Worm (Caenorhabditis elegans): ENCODE data around the gene Y48G9A.9.

Gene Y48G9A.9

DNA sequence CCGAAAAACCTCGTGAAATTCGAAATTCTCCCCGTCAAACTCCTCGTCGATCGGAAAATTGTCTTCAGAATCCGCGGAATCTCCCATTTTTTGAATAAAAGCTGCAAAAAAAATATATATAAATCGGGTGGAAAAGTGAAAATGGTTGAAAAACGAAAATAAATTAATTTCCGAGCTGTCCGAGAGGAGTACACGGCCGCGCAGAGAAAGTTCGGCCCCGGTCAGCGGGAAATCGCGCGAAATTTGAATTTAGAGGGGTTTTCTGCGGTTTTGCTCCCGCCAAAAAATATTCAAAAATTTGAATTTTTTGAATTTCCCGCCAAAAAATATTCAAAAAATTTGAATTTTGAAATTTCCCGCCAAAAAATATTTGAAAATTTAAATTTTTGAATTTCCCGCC, 24.3 kb downstream of the Y48G9A.9 start, which contains the start of gene Y48G9A.11:
Y48G9A.11 (minus strand) TSS at position 101 of the 400 bp plus-strand sequence.
- TF ChIP-seq lin-11 (tag; optimal IDR thresholded peaks at IDR 0.05), result no peak
- TF ChIP-seq F13H6.1 (tag; optimal IDR thresholded peaks at IDR 0.05), result no peak
- no peak for TF ChIP-seq pha-2 (tag; optimal IDR thresholded peaks at IDR 0.05)
- no peak for TF ChIP-seq ceh-34 (tag; optimal IDR thresholded peaks at IDR 0.05)
- no peak for TF ChIP-seq ceh-9 (tag; optimal IDR thresholded peaks at IDR 0.05)
- TF ChIP-seq dmd-4 (tag; optimal IDR thresholded peaks at IDR 0.05; ENCODE audit: borderline replicate concordance), result no peak

- TF ChIP-seq unc-55 (GFP tag; optimal IDR thresholded peaks at IDR 0.05) (no peak), ceh-22 (tag; optimal IDR thresholded peaks at IDR 0.05) (no peak), ceh-2 (tag; optimal IDR thresholded peaks at IDR 0.05) (no peak), C38D4.7 (GFP tag; optimal IDR thresholded peaks at IDR 0.05) (no peak), ets-4 (tag; optimal IDR thresholded peaks at IDR 0.05) (no peak), ceh-9 (tag; optimal IDR thresholded peaks at IDR 0.05) (no peak), syd-9 (tag; optimal IDR thresholded peaks at IDR 0.05) (no peak)
These were observed 25.0 kb downstream of the Y48G9A.9 start, which contains the start of gene Y48G9A.6 for ce11 chrIII:2117541-2117940. TSS of gene Y48G9A.6 (plus strand) at chrIII:2117841.

DNA sequence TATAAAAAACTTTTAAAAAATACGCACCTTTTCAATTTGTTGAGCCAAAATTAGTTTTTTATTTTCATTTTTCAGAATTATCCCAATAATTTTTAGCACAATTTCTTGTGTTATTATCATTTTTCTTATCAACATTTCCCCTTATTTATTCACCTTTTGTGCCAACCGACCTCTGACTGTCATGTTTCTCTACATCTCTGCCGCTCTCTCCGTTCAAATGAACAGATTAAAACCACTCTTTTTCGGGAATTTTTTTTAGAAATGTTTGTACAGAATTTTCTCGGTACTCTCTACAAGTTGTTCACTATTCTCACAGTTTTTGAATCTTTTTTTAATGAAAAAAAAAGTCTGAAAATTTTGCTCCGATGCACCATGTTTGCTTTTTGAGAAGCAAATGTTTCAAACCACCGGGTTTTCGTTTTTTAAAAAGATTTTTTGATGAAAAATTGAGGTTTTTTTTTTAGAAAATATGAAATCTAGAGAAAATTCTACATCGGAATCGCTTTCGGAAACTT, 31.2 kb downstream of the Y48G9A.9 start, which contains the start of gene frl-1:
frl-1 (plus strand) TSS at position 465 of the 515 bp plus-strand sequence.
- TF ChIP-seq rnt-1 (tag; optimal IDR thresholded peaks at IDR 0.05), result no peak
- peak; percentile 10 for TF ChIP-seq elt-2 (tag; optimal IDR thresholded peaks at IDR 0.05)

DNA sequence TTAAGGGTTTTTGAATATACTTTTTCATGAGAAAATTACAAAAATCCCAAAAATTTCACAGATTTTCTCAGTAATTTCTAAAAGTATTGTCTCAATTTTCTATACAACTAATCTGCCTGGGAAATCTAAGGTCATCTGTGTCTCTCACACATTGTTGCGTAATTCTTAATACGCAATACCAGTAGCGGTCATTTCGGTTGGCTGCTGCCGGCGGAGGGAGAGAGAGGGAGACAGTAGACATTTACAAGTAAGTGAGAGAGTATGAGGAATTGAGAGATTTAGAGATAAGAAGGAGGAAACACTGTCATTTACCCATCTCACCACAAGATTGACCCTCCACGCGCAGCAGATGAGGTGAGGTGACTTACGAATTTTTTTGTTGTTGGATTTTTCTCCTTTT, 33.4 kb downstream of the Y48G9A.9 start:
- TF ChIP-seq elt-4 (tag; optimal IDR thresholded peaks at IDR 0.05), result no peak
- no peak for TF ChIP-seq lin-11 (tag; optimal IDR thresholded peaks at IDR 0.05)
- no peak for TF ChIP-seq ztf-16 (tag; optimal IDR thresholded peaks at IDR 0.05)
- TF ChIP-seq ahr-1 (tag; optimal IDR thresholded peaks at IDR 0.05), result no peak
- TF ChIP-seq fkh-6 (tag; optimal IDR thresholded peaks at IDR 0.05), result no peak
- no peak for TF ChIP-seq pat-9 (tag; optimal IDR thresholded peaks at IDR 0.05)
- no peak for TF ChIP-seq pha-4 (tag; optimal IDR thresholded peaks at IDR 0.05)
- no peak for TF ChIP-seq ceh-6 (GFP tag; optimal IDR thresholded peaks at IDR 0.05)
- peak; percentile 66 for TF ChIP-seq ceh-31 (tag; optimal IDR thresholded peaks at IDR 0.05)
- TF ChIP-seq ceh-22 (tag; optimal IDR thresholded peaks at IDR 0.05), result no peak
- TF ChIP-seq hlh-13 (GFP tag; optimal IDR thresholded peaks at IDR 0.05), result no peak
- TF ChIP-seq F13H6.1 (tag; optimal IDR thresholded peaks at IDR 0.05), result no peak
- TF ChIP-seq ceh-18 (tag; optimal IDR thresholded peaks at IDR 0.05), result no peak
- no peak for TF ChIP-seq nhr-232 (tag; optimal IDR thresholded peaks at IDR 0.05)
- no peak for TF ChIP-seq T23F11.4 (GFP tag; optimal IDR thresholded peaks at IDR 0.05)
- no peak for TF ChIP-seq gmeb-2 (tag; optimal IDR thresholded peaks at IDR 0.05)
- no peak for TF ChIP-seq odd-2 (tag; optimal IDR thresholded peaks at IDR 0.05)
- TF ChIP-seq C08G9.2 (tag; optimal IDR thresholded peaks at IDR 0.05), result no peak
- no peak for TF ChIP-seq fkh-10 (GFP tag; optimal IDR thresholded peaks at IDR 0.05)
- TF ChIP-seq ama-1 (optimal IDR thresholded peaks at IDR 0.05), result no peak
- no peak for TF ChIP-seq ceh-19 (GFP tag; optimal IDR thresholded peaks at IDR 0.05)
- TF ChIP-seq rnt-1 (tag; optimal IDR thresholded peaks at IDR 0.05), result peak; percentile 30
- TF ChIP-seq unc-55 (GFP tag; optimal IDR thresholded peaks at IDR 0.05), result peak; percentile 81
- no peak for TF ChIP-seq zip-5 (tag; optimal IDR thresholded peaks at IDR 0.05)
- TF ChIP-seq K02D7.2 (tag; optimal IDR thresholded peaks at IDR 0.05), result no peak
- TF ChIP-seq ceh-45 (GFP tag; IDR thresholded peaks at IDR 0.05), result no peak
- TF ChIP-seq hlh-15 (tag; optimal IDR thresholded peaks at IDR 0.05), result no peak
- peak; percentile 49 for TF ChIP-seq tbx-2 (tag; optimal IDR thresholded peaks at IDR 0.05)
- no peak for TF ChIP-seq npax-4 (tag; optimal IDR thresholded peaks at IDR 0.05)
- TF ChIP-seq pqm-1 (tag; optimal IDR thresholded peaks at IDR 0.05), result no peak
- TF ChIP-seq eyg-1 (tag; optimal IDR thresholded peaks at IDR 0.05), result no peak
- TF ChIP-seq hlh-30 (tag; optimal IDR thresholded peaks at IDR 0.05; ENCODE audit: insufficient read depth), result peak; percentile 50
- TF ChIP-seq ref-2 (tag; optimal IDR thresholded peaks at IDR 0.05), result peak; percentile 42
- TF ChIP-seq C38D4.7 (GFP tag; optimal IDR thresholded peaks at IDR 0.05), result no peak
- peak; percentile 39 for TF ChIP-seq K09A11.1 (tag; optimal IDR thresholded peaks at IDR 0.05; ENCODE audit: insufficient read depth)
- no peak for TF ChIP-seq ceh-9 (tag; optimal IDR thresholded peaks at IDR 0.05)
- no peak for TF ChIP-seq ceh-48 (tag; optimal IDR thresholded peaks at IDR 0.05)
- TF ChIP-seq unc-42 (tag; optimal IDR thresholded peaks at IDR 0.05), result no peak
- TF ChIP-seq dmd-4 (tag; optimal IDR thresholded peaks at IDR 0.05; ENCODE audit: borderline replicate concordance), result no peak
- TF ChIP-seq unc-86 (tag; optimal IDR thresholded peaks at IDR 0.05), result no peak
